Fruit fly (Drosophila melanogaster): ENCODE measurements around the gene GABA-B-R3.

Gene GABA-B-R3

dm6 chr2L:734120-734519 lies 15.6 kb upstream of the GABA-B-R3 start:
- no peak for TF ChIP-seq noc (tag; optimal IDR thresholded peaks at IDR 0.05)

dm6 chr2L:735772-736171 lies 14.0 kb upstream of the GABA-B-R3 start:
- TF ChIP-seq noc (tag; optimal IDR thresholded peaks at IDR 0.05): no peak

dm6 chr2L:740031-740430 lies 9.7 kb upstream of the GABA-B-R3 start:
- no peak for TF ChIP-seq noc (tag; optimal IDR thresholded peaks at IDR 0.05)

dm6 chr2L:744295-744694 lies 5.5 kb upstream of the GABA-B-R3 start, which contains the start of gene Eaat2:
Gene Eaat2 (minus strand): TSS chr2L:744395.
- TF ChIP-seq noc (tag; optimal IDR thresholded peaks at IDR 0.05): no peak

- no peak for TF ChIP-seq noc (tag; optimal IDR thresholded peaks at IDR 0.05)
Observed at dm6 chr2L:745785-746184, 4.0 kb upstream of the GABA-B-R3 start.

- TF ChIP-seq noc (tag; optimal IDR thresholded peaks at IDR 0.05): no peak
Observed at dm6 chr2L:750299-750698, 554 bp downstream of the GABA-B-R3 start.

dm6 chr2L:773247-773646 lies 23.5 kb downstream of the GABA-B-R3 start, which contains the start of gene CG12506:
Gene CG12506 (plus strand): TSS chr2L:773547.
- TF ChIP-seq noc (tag; optimal IDR thresholded peaks at IDR 0.05): no peak

dm6 chr2L:776236-776635 lies 26.5 kb downstream of the GABA-B-R3 start, which contains the start of gene CG13946:
Gene CG13946 (plus strand): TSS chr2L:776536.
- TF ChIP-seq noc (tag; optimal IDR thresholded peaks at IDR 0.05): no peak

dm6 chr2L:779123-779584 lies 29.4 kb downstream of the GABA-B-R3 start, which contains the start of gene CG13947:
Gene CG13947 (plus strand): TSS chr2L:779173.
- TF ChIP-seq noc (tag; optimal IDR thresholded peaks at IDR 0.05): no peak

- no peak for TF ChIP-seq noc (tag; optimal IDR thresholded peaks at IDR 0.05)
Observed at dm6 chr2L:780182-780581, 30.4 kb downstream of the GABA-B-R3 start, which contains the start of gene Gr21a. Gene Gr21a (plus strand): TSS chr2L:780482.

dm6 chr2L:780851-781250 lies 31.1 kb downstream of the GABA-B-R3 start:
- no peak for TF ChIP-seq noc (tag; optimal IDR thresholded peaks at IDR 0.05)

dm6 chr2L:784036-784435 lies 34.3 kb downstream of the GABA-B-R3 start, which contains the start of gene CG3544:
Gene CG3544 (plus strand): TSS chr2L:784336.
- TF ChIP-seq noc (tag; optimal IDR thresholded peaks at IDR 0.05): no peak

dm6 chr2L:789966-790365 lies 40.2 kb downstream of the GABA-B-R3 start:
- TF ChIP-seq noc (tag; optimal IDR thresholded peaks at IDR 0.05): no peak

dm6 chr2L:790698-791097 lies 41.0 kb downstream of the GABA-B-R3 start, which contains the start of gene Pkg21D:
Gene Pkg21D (minus strand): TSS chr2L:790798.
- no peak for TF ChIP-seq noc (tag; optimal IDR thresholded peaks at IDR 0.05)

- no peak for TF ChIP-seq noc (tag; optimal IDR thresholded peaks at IDR 0.05)
Observed at dm6 chr2L:810277-810676, 60.5 kb downstream of the GABA-B-R3 start, which contains the start of gene Nnf1b. Gene Nnf1b (plus strand): TSS chr2L:810577.

dm6 chr2L:811405-811804 lies 61.7 kb downstream of the GABA-B-R3 start, which contains the start of gene Dbp21E2:
Gene Dbp21E2 (plus strand): TSS chr2L:811584.
- TF ChIP-seq noc (tag; optimal IDR thresholded peaks at IDR 0.05): no peak

Measured in whole organism, larva.